Fruit fly (Drosophila melanogaster) whole organism, embryonic: ENCODE data around the gene CG3529.

Experiments
- CG10274 ChIP-seq: fragments of 200-800 bp; sonication (Bioruptor generic); optimal IDR thresholded peaks from 3 replicates; lab custom pipeline; 2017; ENCODE audit warnings: missing biosample characterization, mild to moderate bottlenecking, missing genetic modification characterization
- CG10321 ChIP-seq: fragments of 200-800 bp; sonication (Bioruptor generic); IDR thresholded peaks from 2 replicates; pipeline ENCODE4 v1.3.6; 2022; ENCODE audit warnings: missing biosample characterization, missing genetic modification characterization
- CG10366 ChIP-seq: fragments of 200-800 bp; sonication (Bioruptor generic); IDR thresholded peaks from 2 replicates; pipeline ENCODE4 v1.3.6; 2022; ENCODE audit warnings: missing biosample characterization, missing genetic modification characterization
- CG10431 ChIP-seq: fragments of 200-800 bp; sonication (Bioruptor generic); optimal IDR thresholded peaks from 3 replicates; lab custom pipeline; 2018; ENCODE audit warnings: missing biosample characterization, mild to moderate bottlenecking, missing genetic modification characterization
- CG10979 ChIP-seq: fragments of 200-800 bp; sonication (Bioruptor generic); optimal IDR thresholded peaks from 2 replicates; lab custom pipeline; 2018; ENCODE audit warnings: missing biosample characterization, mild to moderate bottlenecking, missing genetic modification characterization, moderate library complexity
- CG11085 ChIP-seq: fragments of 200-800 bp; sonication (Bioruptor generic); IDR thresholded peaks from 2 replicates; pipeline ENCODE4 v1.3.6; 2022; ENCODE audit warnings: missing biosample characterization, missing genetic modification characterization
- CG12071 ChIP-seq: fragments of 200-800 bp; sonication (Bioruptor generic); optimal IDR thresholded peaks from 3 replicates; lab custom pipeline; 2018; ENCODE audit warnings: missing biosample characterization, mild to moderate bottlenecking, missing genetic modification characterization
- CG12104 ChIP-seq: fragments of 200-800 bp; sonication (Bioruptor generic); optimal IDR thresholded peaks from 3 replicates; lab custom pipeline; 2016; ENCODE audit warnings: missing biosample characterization, missing genetic modification characterization
- CG12219 ChIP-seq: fragments of 200-800 bp; sonication (Bioruptor generic); optimal IDR thresholded peaks from 3 replicates; lab custom pipeline; 2018; ENCODE audit warnings: missing biosample characterization, mild to moderate bottlenecking, missing genetic modification characterization
- CG12942 ChIP-seq: fragments of 200-800 bp; sonication (Bioruptor generic); optimal IDR thresholded peaks from 3 replicates; lab custom pipeline; 2016; ENCODE audit warnings: missing biosample characterization, missing genetic modification characterization
- CG13624 ChIP-seq: fragments of 200-800 bp; sonication (Bioruptor generic); optimal IDR thresholded peaks from 2 replicates; lab custom pipeline; 2016; ENCODE audit warnings: missing biosample characterization, missing genetic modification characterization
- CG14860 ChIP-seq: fragments of 200-800 bp; sonication (Bioruptor generic); IDR thresholded peaks from 3 replicates; pipeline ENCODE4 v1.3.6; 2022; ENCODE audit warnings: missing biosample characterization, missing genetic modification characterization; ENCODE audit not compliant: partially characterized antibody
- CG14965 ChIP-seq: fragments of 200-800 bp; sonication (Bioruptor generic); optimal IDR thresholded peaks from 2 replicates; lab custom pipeline; 2016; ENCODE audit warnings: missing biosample characterization, missing genetic modification characterization, borderline replicate concordance
- CG2712 ChIP-seq: fragments of 200-800 bp; optimal IDR thresholded peaks from 3 replicates; lab custom pipeline; 2019; ENCODE audit warnings: missing biosample characterization, mild to moderate bottlenecking, missing genetic modification characterization, moderate library complexity
- CG3163 ChIP-seq: fragments of 200-800 bp; sonication (Bioruptor generic); optimal IDR thresholded peaks from 3 replicates; lab custom pipeline; 2016; ENCODE audit warnings: missing biosample characterization, missing genetic modification characterization
- CG32767 ChIP-seq: fragments of 200-800 bp; sonication (Bioruptor generic); IDR thresholded peaks from 2 replicates; pipeline ENCODE4 v1.3.6; 2022; ENCODE audit warnings: missing biosample characterization, missing genetic modification characterization
- CG6813 ChIP-seq: fragments of 200-800 bp; sonication (Bioruptor generic); optimal IDR thresholded peaks from 2 replicates; lab custom pipeline; 2017; ENCODE audit warnings: missing biosample characterization, missing genetic modification characterization, mild to moderate bottlenecking, moderate library complexity, missing genetic modification reagents
- CG7372 ChIP-seq: fragments of 200-800 bp; sonication (Bioruptor generic); IDR thresholded peaks from 2 replicates; pipeline ENCODE4 v1.3.6; 2022; ENCODE audit warnings: missing biosample characterization, missing genetic modification characterization
- CG8765 ChIP-seq: fragments of 200-800 bp; sonication (Bioruptor generic); IDR thresholded peaks from 2 replicates; pipeline ENCODE4 v1.3.6; 2022; ENCODE audit warnings: missing biosample characterization, missing genetic modification characterization
- CG8944 ChIP-seq: fragments of 200-800 bp; sonication (Bioruptor generic); optimal IDR thresholded peaks from 3 replicates; lab custom pipeline; 2016; ENCODE audit warnings: missing biosample characterization, missing genetic modification characterization
- CG9437 ChIP-seq: fragments of 200-800 bp; sonication (Bioruptor generic); optimal IDR thresholded peaks from 2 replicates; lab custom pipeline; 2018; ENCODE audit warnings: missing biosample characterization, mild to moderate bottlenecking, missing genetic modification characterization
- CG9817 ChIP-seq: fragments of 200-800 bp; sonication (Bioruptor generic); optimal IDR thresholded peaks from 2 replicates; lab custom pipeline; 2018; ENCODE audit warnings: missing biosample characterization, mild to moderate bottlenecking, missing genetic modification characterization, moderate library complexity
- Chrac-16 ChIP-seq: fragments of 200-800 bp; sonication (Bioruptor generic); optimal IDR thresholded peaks from 3 replicates; lab custom pipeline; 2016; ENCODE audit warnings: missing biosample characterization, missing genetic modification characterization
- CkIIα-i1 ChIP-seq: fragments of 200-800 bp; sonication (Bioruptor generic); IDR thresholded peaks from 2 replicates; pipeline ENCODE4 v1.3.6; 2022; ENCODE audit warnings: missing biosample characterization, missing genetic modification characterization
- CrebB ChIP-seq: fragments of 200-800 bp; sonication (Bioruptor generic); optimal IDR thresholded peaks from 3 replicates; lab custom pipeline; 2018; ENCODE audit warnings: missing biosample characterization, mild to moderate bottlenecking, missing genetic modification characterization
- GATAe ChIP-seq: fragments of 200-800 bp; sonication (Bioruptor generic); conservative IDR thresholded peaks from 2 replicates; pipeline ENCODE4 v1.3.6; 2022; ENCODE audit warnings: missing biosample characterization, missing genetic modification characterization
- Gsc ChIP-seq: fragments of 200-800 bp; sonication (Bioruptor generic); IDR thresholded peaks from 2 replicates; pipeline ENCODE4 v1.3.6; 2022; ENCODE audit warnings: missing biosample characterization, missing genetic modification characterization
- HHEX ChIP-seq: fragments of 200-800 bp; sonication (Bioruptor generic); optimal IDR thresholded peaks from 3 replicates; lab custom pipeline; 2017; ENCODE audit warnings: missing biosample characterization, mild to moderate bottlenecking, missing genetic modification characterization, missing genetic modification reagents
- Lhr ChIP-seq: fragments of 200-800 bp; sonication (Bioruptor generic); optimal IDR thresholded peaks from 3 replicates; lab custom pipeline; 2017; ENCODE audit warnings: mild to moderate bottlenecking, missing biosample characterization, missing genetic modification reagents, missing genetic modification characterization
- MTF-1 ChIP-seq: fragments of 200-800 bp; sonication (Bioruptor generic); optimal IDR thresholded peaks from 2 replicates; lab custom pipeline; 2018; ENCODE audit warnings: missing biosample characterization, mild to moderate bottlenecking, missing genetic modification characterization, borderline replicate concordance
- Neu2 ChIP-seq: fragments of 200-800 bp; sonication (Bioruptor generic); optimal IDR thresholded peaks from 3 replicates; lab custom pipeline; 2016; ENCODE audit warnings: missing biosample characterization, missing genetic modification characterization, borderline replicate concordance
- Nf-YA ChIP-seq: fragments of 200-800 bp; sonication (Bioruptor generic); IDR thresholded peaks from 2 replicates; pipeline ENCODE4 v1.3.6; 2022; ENCODE audit warnings: missing biosample characterization, missing genetic modification characterization
- Oaz ChIP-seq: fragments of 200-800 bp; sonication (Bioruptor generic); IDR thresholded peaks from 2 replicates; pipeline ENCODE4 v1.3.6; 2022; ENCODE audit warnings: missing biosample characterization, missing genetic modification characterization
- Rfx ChIP-seq: fragments of 200-800 bp; sonication (Bioruptor generic); IDR thresholded peaks from 2 replicates; pipeline ENCODE4 v1.3.6; 2022; ENCODE audit warnings: missing biosample characterization, missing genetic modification characterization
- YL-1 ChIP-seq: fragments of 200-800 bp; sonication (Bioruptor generic); optimal IDR thresholded peaks from 3 replicates; lab custom pipeline; 2017; ENCODE audit warnings: missing biosample characterization, mild to moderate bottlenecking, missing genetic modification characterization
- ato ChIP-seq: fragments of 200-800 bp; sonication (Bioruptor generic); IDR thresholded peaks from 2 replicates; pipeline ENCODE4 v1.3.6; 2022; ENCODE audit warnings: missing biosample characterization, missing genetic modification characterization; ENCODE audit not compliant: partially characterized antibody
- cas ChIP-seq: fragments of 200-800 bp; sonication (Bioruptor generic); IDR thresholded peaks from 2 replicates; pipeline ENCODE4 v1.3.6; 2022; ENCODE audit warnings: missing biosample characterization, missing genetic modification characterization
- corto ChIP-seq: fragments of 200-800 bp; sonication (Bioruptor generic); optimal IDR thresholded peaks from 2 replicates; lab custom pipeline; 2016; ENCODE audit warnings: missing biosample characterization, mild to moderate bottlenecking, missing genetic modification characterization, moderate library complexity
- dpn ChIP-seq, 2 experiments: fragments of 200-800 bp; sonication (Bioruptor generic); optimal IDR thresholded peaks; 3 replicates each; lab custom pipeline; 2016; ENCODE audit warnings: missing biosample characterization in 2 of 2, missing genetic modification characterization in 2 of 2
- gcm2 ChIP-seq: fragments of 200-800 bp; sonication (Bioruptor generic); optimal IDR thresholded peaks from 2 replicates; lab custom pipeline; 2016; ENCODE audit warnings: missing biosample characterization, missing genetic modification characterization
- grau ChIP-seq: fragments of 200-800 bp; optimal IDR thresholded peaks from 3 replicates; lab custom pipeline; 2019; ENCODE audit warnings: missing biosample characterization, mild to moderate bottlenecking, missing genetic modification characterization, moderate library complexity
- grn ChIP-seq: fragments of 200-800 bp; sonication (Bioruptor generic); optimal IDR thresholded peaks from 3 replicates; lab custom pipeline; 2017; ENCODE audit warnings: missing biosample characterization, missing genetic modification characterization
- her ChIP-seq: fragments of 200-800 bp; sonication (Bioruptor generic); optimal IDR thresholded peaks from 2 replicates; lab custom pipeline; 2016; ENCODE audit warnings: missing biosample characterization, missing genetic modification characterization
- inv ChIP-seq: fragments of 200-800 bp; sonication (Bioruptor generic); IDR thresholded peaks from 2 replicates; pipeline ENCODE4 v1.3.6; 2022; ENCODE audit warnings: missing biosample characterization, missing genetic modification characterization; ENCODE audit not compliant: partially characterized antibody
- odd ChIP-seq: fragments of 200-800 bp; sonication (Bioruptor generic); optimal IDR thresholded peaks from 2 replicates; lab custom pipeline; 2017; ENCODE audit warnings: missing biosample characterization, mild to moderate bottlenecking, missing genetic modification characterization
- salm ChIP-seq: fragments of 200-800 bp; sonication (Bioruptor generic); optimal IDR thresholded peaks from 2 replicates; lab custom pipeline; 2018; ENCODE audit warnings: missing biosample characterization, mild to moderate bottlenecking, missing genetic modification characterization
- sob ChIP-seq: fragments of 200-800 bp; sonication (Bioruptor generic); IDR thresholded peaks from 2 replicates; pipeline ENCODE4 v1.3.6; 2022; ENCODE audit warnings: missing biosample characterization, missing genetic modification characterization
- tna ChIP-seq: fragments of 200-800 bp; sonication (Bioruptor generic); IDR thresholded peaks from 2 replicates; pipeline ENCODE4 v1.3.6; 2022; ENCODE audit warnings: missing biosample characterization, missing genetic modification characterization; ENCODE audit not compliant: partially characterized antibody
- z ChIP-seq: fragments of 200-800 bp; sonication (Bioruptor generic); IDR thresholded peaks from 3 replicates; pipeline ENCODE4 v1.3.6; 2022; ENCODE audit warnings: missing biosample characterization, missing genetic modification characterization

The CG3529 gene

dm6 chr3L:9426656-9427294 lies 19.9 kb upstream of the CG3529 start, which contains the start of the genes Atat and Shc (continued):
- TF ChIP-seq Lhr (GFP tag; lab: Kevin White, UChicago) (peak; percentile 98), Rfx (GFP tag; lab: Robert Waterston, UW) (peak; percentile 100), sob (GFP tag; lab: Robert Waterston, UW) (peak; percentile 100), CG12219 (GFP tag; lab: Kevin White, UChicago) (peak; percentile 94), CG8765 (GFP tag; lab: Robert Waterston, UW) (peak; percentile 99), CG14965 (GFP tag; lab: Kevin White, UChicago) (peak; percentile 91), CG10274 (peak; percentile 95), CG10979 (tag; lab: Kevin White, UChicago) (peak; percentile 97), gcm2 (GFP tag; lab: Kevin White, UChicago) (peak; percentile 97), salm (tag; lab: Kevin White, UChicago) (peak; percentile 93), odd (GFP tag; lab: Kevin White, UChicago) (peak; percentile 88), inv (GFP tag; lab: Robert Waterston, UW) (peak; percentile 93), cas (GFP tag; lab: Robert Waterston, UW) (peak; percentile 99), CG8944 (GFP tag; lab: Kevin White, UChicago) (peak; percentile 100), CrebB (tag; lab: Kevin White, UChicago) (peak; percentile 97), Neu2 (GFP tag; lab: Kevin White, UChicago) (peak; percentile 97), grau (tag; lab: Kevin White, UChicago) (peak; percentile 98), CG11085 (GFP tag; lab: Robert Waterston, UW) (peak; percentile 100), YL-1 (GFP tag; lab: Kevin White, UChicago) (peak; percentile 98), ato (peak; percentile 59; the same call in 1 of the 2 replicates), z (GFP tag; lab: Robert Waterston, UW) (peak; percentile 73; the same call in 2 of the 3 replicates), CG10366 (GFP tag; lab: Robert Waterston, UW) (peak; percentile 100), CG3163 (GFP tag; lab: Kevin White, UChicago) (peak; percentile 96), CG12104 (GFP tag; lab: Kevin White, UChicago) (peak; percentile 98), corto (GFP tag; lab: Kevin White, UChicago) (peak; percentile 89), Nf-YA (GFP tag; lab: Robert Waterston, UW) (peak; percentile 99), tna (GFP tag; lab: Robert Waterston, UW) (peak; percentile 80; the same call in 1 of the 2 replicates), CG7372 (peak; percentile 100), CG9437 (GFP tag; lab: Kevin White, UChicago) (peak; percentile 77), CG13624 (GFP tag; lab: Kevin White, UChicago) (peak; percentile 100), CG2712 (peak; percentile 98), MTF-1 (GFP tag; lab: Kevin White, UChicago) (peak; percentile 93), her (GFP tag; lab: Kevin White, UChicago) (peak; percentile 97), dpn (GFP tag; optimal IDR thresholded peaks at IDR 0.05; lab: Kevin White, UChicago) (peak; percentile 100), CG10321 (GFP tag; lab: Robert Waterston, UW) (peak; percentile 87), GATAe (GFP tag; lab: Robert Waterston, UW) (peak; percentile 98), Oaz (GFP tag; lab: Robert Waterston, UW) (peak; percentile 99), CG14860 (GFP tag; lab: Robert Waterston, UW) (peak; percentile 91), Gsc (GFP tag; lab: Robert Waterston, UW) (peak; percentile 99), CG6813 (GFP tag; lab: Kevin White, UChicago) (peak; percentile 96), HHEX (peak; percentile 99), CG10431 (GFP tag; lab: Kevin White, UChicago) (peak; percentile 86), grn (GFP tag; lab: Kevin White, UChicago) (peak; percentile 87), Chrac-16 (GFP tag; lab: Kevin White, UChicago) (peak; percentile 100), CG12071 (GFP tag; lab: Kevin White, UChicago) (peak; percentile 97), CG12942 (GFP tag; lab: Kevin White, UChicago) (peak; percentile 100), CG32767 (peak; percentile 98), CG9817 (tag; lab: Kevin White, UChicago) (peak; percentile 100), CkIIα-i1 (GFP tag; lab: Robert Waterston, UW) (peak; percentile 97)
